Fruit fly (Drosophila melanogaster) whole organism, larva: ENCODE results near the gene CG3909.
A peak's percentile ranks its signal among the peaks of the same experiment; 100 is the strongest.

Experiments used
- noc ChIP-seq: fragments of 200-800 bp; sonication (Bioruptor generic); optimal IDR thresholded peaks from 3 replicates; lab custom pipeline; 2019; ENCODE audit warnings: missing biosample characterization, mild to moderate bottlenecking, missing genetic modification characterization, moderate library complexity

The CG3909 gene

DNA sequence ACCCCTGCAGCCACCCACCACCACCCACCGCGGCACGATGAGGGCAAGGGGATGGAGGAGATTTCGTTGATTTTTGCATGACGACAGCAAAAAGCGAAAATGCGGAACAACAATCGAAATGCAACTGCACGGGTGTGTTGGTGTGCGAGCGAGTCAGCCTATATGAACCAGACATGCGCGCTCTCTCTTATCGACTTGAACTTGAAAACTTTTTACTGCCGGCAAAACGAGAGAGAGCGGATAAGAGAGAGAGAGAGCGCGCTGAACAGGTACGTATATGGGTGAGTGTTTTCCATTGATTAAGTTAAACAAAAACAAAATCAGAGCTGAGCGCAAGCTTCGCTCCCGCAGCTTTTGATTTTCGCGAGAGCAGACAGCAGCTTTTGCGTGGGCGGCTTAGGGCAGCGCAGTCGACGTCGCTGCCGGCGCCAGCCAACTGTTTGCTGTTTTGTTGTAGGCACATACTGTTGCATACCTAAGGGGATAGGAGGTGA, 46.1 kb downstream of the CG3909 start:
- no peak for TF ChIP-seq noc

DNA sequence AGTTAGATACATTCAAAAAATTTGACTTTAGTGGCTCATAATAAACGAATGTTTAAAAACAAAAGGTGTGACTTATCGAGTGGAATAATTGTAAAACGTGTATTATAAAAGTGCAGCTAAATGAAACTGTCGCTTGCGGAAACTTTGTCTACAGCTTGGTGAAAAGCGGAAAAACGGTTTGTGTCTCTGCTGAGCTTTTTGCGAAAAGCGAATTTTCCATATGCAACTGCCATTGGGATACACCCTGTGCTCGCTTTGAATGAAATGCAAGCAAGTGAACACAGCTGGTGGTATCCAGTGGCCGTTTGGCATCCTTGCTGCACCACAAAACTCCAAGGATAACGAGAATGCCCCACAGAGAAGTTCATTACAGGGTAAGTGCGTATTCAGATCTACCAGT, 47.8 kb downstream of the CG3909 start:
- TF ChIP-seq noc: no peak

DNA sequence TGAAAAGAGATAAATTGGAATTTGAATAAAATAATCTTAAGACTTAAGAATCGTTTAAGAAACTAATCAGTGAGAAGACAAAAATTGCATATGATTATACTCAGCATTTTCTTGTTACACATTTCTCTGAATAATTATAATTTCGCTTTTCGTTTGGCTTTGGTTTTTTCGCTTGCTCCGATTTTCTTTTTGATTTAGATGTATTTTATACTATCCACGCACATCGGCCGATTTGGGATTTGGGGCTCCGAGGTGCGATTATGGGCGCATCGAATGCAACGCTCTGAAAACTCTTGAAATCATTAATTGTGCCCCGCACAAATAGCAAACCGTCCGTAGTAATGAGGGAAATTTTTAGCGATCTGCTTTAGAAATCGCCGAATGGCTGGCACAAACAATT, 48.4 kb downstream of the CG3909 start:
- no peak for TF ChIP-seq noc

DNA sequence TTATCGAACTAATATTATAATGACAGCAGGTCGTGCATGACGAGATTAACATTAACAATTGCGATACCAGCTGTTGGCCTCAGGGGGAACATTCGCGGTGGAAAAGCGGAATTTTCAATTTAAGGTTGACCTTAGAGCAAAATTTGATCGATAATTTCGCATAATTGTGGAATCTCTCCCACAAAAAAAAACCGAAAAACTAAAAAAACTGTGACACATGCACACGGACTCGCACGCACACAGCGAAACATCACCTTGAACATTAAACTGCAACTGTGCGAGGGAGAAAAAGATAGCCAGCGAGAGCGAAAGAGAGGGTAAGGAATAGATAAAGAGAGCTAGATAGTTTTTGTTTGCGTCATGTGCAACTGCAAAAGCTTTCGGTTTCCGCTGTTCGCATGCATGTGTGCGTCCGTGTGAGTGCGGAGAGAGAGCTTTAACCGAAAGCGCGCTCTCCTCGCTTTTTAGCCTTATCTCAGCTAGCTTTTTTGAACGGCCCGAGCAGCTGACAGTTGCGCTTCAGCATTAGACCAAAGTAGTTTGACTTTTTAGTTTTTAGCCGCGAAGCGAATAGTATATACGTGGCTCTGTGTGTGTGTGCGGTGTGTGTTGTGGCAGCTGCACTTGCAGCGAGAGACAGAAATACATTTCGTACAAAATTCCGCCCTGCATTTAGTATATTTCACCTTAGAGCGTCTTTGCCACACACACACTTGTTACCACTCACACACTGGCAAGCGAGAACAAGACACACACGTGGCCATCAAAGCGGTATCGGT, 50.4 kb downstream of the CG3909 start:
- peak; percentile 24 for TF ChIP-seq noc
